Worm (Caenorhabditis elegans): ENCODE data around the gene srh-301.

DNA sequence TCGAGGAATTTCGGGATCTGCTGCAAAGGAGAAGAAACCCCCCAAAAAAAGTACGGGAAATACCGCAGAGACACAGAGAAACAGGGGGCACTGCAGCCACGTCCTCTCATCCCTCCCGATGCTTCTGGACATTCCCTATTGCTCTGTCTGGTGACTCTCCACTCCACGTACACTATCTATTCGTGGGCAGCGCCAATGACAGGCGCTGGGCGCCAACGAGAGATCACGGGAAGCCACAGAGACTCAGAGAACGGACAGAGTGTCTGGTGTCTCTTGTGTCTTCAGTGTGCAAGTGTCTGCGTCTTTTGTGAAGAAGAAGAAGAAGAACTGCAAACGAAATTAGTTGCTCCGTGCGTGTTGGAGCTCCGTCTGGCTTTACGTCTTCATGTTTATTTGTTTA is 33.2 kb downstream of the srh-301 start:
- TF ChIP-seq ama-1 (optimal IDR thresholded peaks at IDR 0.05) (no peak), pes-1 (GFP tag; IDR thresholded peaks at IDR 0.05) (no peak), ceh-36 (tag; optimal IDR thresholded peaks at IDR 0.05) (no peak), tbx-11 (GFP tag; IDR thresholded peaks at IDR 0.05) (no peak), ceh-13 (GFP tag; optimal IDR thresholded peaks at IDR 0.05) (no peak), F13C5.2 (tag; optimal IDR thresholded peaks at IDR 0.05) (no peak), sea-1 (GFP tag; conservative IDR thresholded peaks at IDR 0.05) (no peak), flt-1 (GFP tag; IDR thresholded peaks at IDR 0.05) (no peak), aly-1 (tag; optimal IDR thresholded peaks at IDR 0.05) (no peak), B0310.2 (tag; optimal IDR thresholded peaks at IDR 0.05) (no peak), tbx-37 (GFP tag; conservative IDR thresholded peaks at IDR 0.05) (peak; percentile 25; the same call in 1 of the 2 replicates), tra-4 (tag; optimal IDR thresholded peaks at IDR 0.05) (no peak), hmbx-1 (tag; optimal IDR thresholded peaks at IDR 0.05) (no peak)

Data from whole organism, early embryonic.